Worm (Caenorhabditis elegans) whole organism, L1 larva: ENCODE data around the gene panl-2.

Experiments used
- elt-3 ChIP-seq, 6 experiments: fragments of 150-350 bp in 1 of 6; sonication (generic microtip); optimal IDR thresholded peaks; 2 replicates each; lab custom pipeline; 2017 to 2018; ENCODE audit warnings: missing biosample characterization in 6 of 6, missing genetic modification characterization in 6 of 6, inconsistent platforms in 1 of 6
- fkh-8 ChIP-seq: sonication (generic microtip); optimal IDR thresholded peaks from 2 replicates; lab custom pipeline; 2016; ENCODE audit warnings: mild to moderate bottlenecking, missing genetic modification characterization, missing compliant biosample characterization
- isw-1 ChIP-seq: fragments of 200-800 bp; sonication (Bioruptor generic); IDR thresholded peaks from 2 replicates; pipeline ENCODE4 v1.3.6; 2022; ENCODE audit warnings: missing genetic modification characterization, missing compliant biosample characterization
- lin-35 ChIP-seq, 2 experiments: fragments of 150-350 bp; optimal IDR thresholded peaks; 2 replicates each; lab custom pipeline; 2014; ENCODE audit warnings: missing biosample characterization in 2 of 2, missing genetic modification characterization in 2 of 2, missing genetic modification reagents in 2 of 2
- lir-3 ChIP-seq: sonication (generic microtip); optimal IDR thresholded peaks from 2 replicates; lab custom pipeline; 2016; ENCODE audit warnings: mild to moderate bottlenecking, missing genetic modification characterization, moderate library complexity, missing compliant biosample characterization; ENCODE audit not compliant: poor library complexity
- nhr-76 ChIP-seq: sonication (generic microtip); optimal IDR thresholded peaks from 2 replicates; lab custom pipeline; 2017; ENCODE audit warnings: missing biosample characterization, missing genetic modification characterization
- pqm-1 ChIP-seq: sonication (generic microtip); optimal IDR thresholded peaks from 3 replicates; lab custom pipeline; 2017; ENCODE audit warnings: missing biosample characterization, missing genetic modification characterization
- snpc-4 ChIP-seq: fragments of 150-350 bp; optimal IDR thresholded peaks from 2 replicates; lab custom pipeline; 2014; ENCODE audit warnings: missing biosample characterization, missing genetic modification characterization
- unc-62 ChIP-seq: fragments of 150-350 bp; optimal IDR thresholded peaks from 2 replicates; lab custom pipeline; 2014; ENCODE audit warnings: missing biosample characterization, missing genetic modification reagents, missing genetic modification characterization
- ztf-4 ChIP-seq: fragments of 150-350 bp; optimal IDR thresholded peaks from 2 replicates; lab custom pipeline; 2014; ENCODE audit warnings: missing biosample characterization, missing genetic modification characterization

- TF ChIP-seq elt-3 (tag; optimal IDR thresholded peaks at IDR 0.05; lab: Kevin White, UChicago) = no peak
- TF ChIP-seq ztf-4 (tag; lab: Kevin White, UChicago) = no peak
- no peak for TF ChIP-seq lir-3 (tag; lab: Kevin White, UChicago)
- TF ChIP-seq pqm-1 (tag; lab: Kevin White, UChicago) = no peak
- no peak for TF ChIP-seq nhr-76 (tag; lab: Kevin White, UChicago)
- no peak for TF ChIP-seq isw-1
- peak; percentile 37 to 52 for TF ChIP-seq lin-35 (GFP tag; optimal IDR thresholded peaks at IDR 0.05; lab: Kevin White, UChicago)
- TF ChIP-seq fkh-8 (tag; lab: Kevin White, UChicago) = no peak
- TF ChIP-seq unc-62 (GFP tag; lab: Kevin White, UChicago) = no peak
- no peak for TF ChIP-seq snpc-4 (tag; lab: Kevin White, UChicago)
These were observed 21.5 kb downstream of the panl-2 start, which contains the start of gene let-711 for ce11 chrIII:6946382-6946781.
